Fruit fly (Drosophila melanogaster): ENCODE measurements around the gene CG42470.

The CG42470 gene

DNA sequence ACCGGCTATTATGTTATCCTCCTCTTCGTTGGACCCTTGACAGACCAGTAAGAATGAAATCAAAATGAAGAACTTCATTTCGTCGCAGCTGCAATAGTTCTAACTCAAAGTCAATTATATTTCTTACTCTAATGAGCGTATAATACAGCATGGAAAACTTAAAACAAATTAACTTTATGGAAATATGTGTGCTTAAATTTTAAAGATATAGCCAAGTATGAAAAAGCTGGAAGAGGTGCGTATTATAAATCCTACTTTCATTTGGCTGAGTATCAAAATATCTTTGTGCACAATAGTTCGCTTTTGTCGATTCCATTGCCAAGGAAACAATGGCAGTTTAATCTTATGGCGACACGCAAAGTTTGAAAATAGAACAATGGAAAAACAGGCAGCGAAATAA, 1.0 kb upstream of the CG42470 start, which contains the start of gene Sfp33A1:
Gene Sfp33A1 (minus strand): TSS at position 101 of the 400 bp plus-strand sequence.
- TF ChIP-seq CG2875 (GFP tag; optimal IDR thresholded peaks at IDR 0.05) (no peak), Ets65A (GFP tag) (peak; percentile 25)

DNA sequence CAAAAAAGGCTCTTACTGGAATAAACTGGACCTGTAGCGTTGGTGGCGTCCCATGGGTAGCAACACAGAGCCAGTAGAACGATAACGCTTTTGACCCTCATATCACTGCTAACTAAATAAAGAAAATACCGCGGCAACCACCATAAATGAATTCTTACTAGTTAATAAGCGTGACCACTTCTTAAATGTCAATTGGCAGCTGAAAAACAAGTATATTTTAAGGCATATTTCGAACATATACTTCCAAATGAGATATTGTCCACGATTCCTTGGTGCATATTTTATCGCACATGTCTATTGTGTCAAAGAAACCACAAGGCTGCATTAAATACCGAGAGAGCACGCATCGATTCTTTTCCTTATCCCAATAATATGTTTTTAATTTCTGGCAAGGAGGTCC, 567 bp upstream of the CG42470 start, which contains the start of gene CG42471:
Gene CG42471 (minus strand): TSS at position 101 of the 400 bp plus-strand sequence.
- no peak for TF ChIP-seq sima (GFP tag; optimal IDR thresholded peaks at IDR 0.05)
- no peak for TF ChIP-seq gro (GFP tag; optimal IDR thresholded peaks at IDR 0.05)
- TF ChIP-seq CG6254 (GFP tag; optimal IDR thresholded peaks at IDR 0.05) = no peak
- TF ChIP-seq CG10209 (GFP tag; optimal IDR thresholded peaks at IDR 0.05) = no peak
- TF ChIP-seq CG6654 (GFP tag; optimal IDR thresholded peaks at IDR 0.05) = no peak
- TF ChIP-seq CG12236 (GFP tag; optimal IDR thresholded peaks at IDR 0.05) = no peak
- TF ChIP-seq gcm (GFP tag; optimal IDR thresholded peaks at IDR 0.05) = no peak
- TF ChIP-seq dpn (GFP tag; optimal IDR thresholded peaks at IDR 0.05) = no peak
- no peak for TF ChIP-seq C15 (GFP tag; IDR thresholded peaks at IDR 0.05)
- no peak for TF ChIP-seq en (GFP tag; optimal IDR thresholded peaks at IDR 0.05)
- TF ChIP-seq GATAe (GFP tag; conservative IDR thresholded peaks at IDR 0.05) = no peak
- TF ChIP-seq CG5953 (GFP tag; IDR thresholded peaks at IDR 0.05) = no peak
- TF ChIP-seq Sry-β (GFP tag; optimal IDR thresholded peaks at IDR 0.05) = no peak
- no peak for TF ChIP-seq vnd (GFP tag; IDR thresholded peaks at IDR 0.05; ENCODE audit: partially characterized antibody)
- no peak for TF ChIP-seq ERR (GFP tag; optimal IDR thresholded peaks at IDR 0.05)
- TF ChIP-seq Doc3 (GFP tag; IDR thresholded peaks at IDR 0.05; ENCODE audit: partially characterized antibody) = no peak

DNA sequence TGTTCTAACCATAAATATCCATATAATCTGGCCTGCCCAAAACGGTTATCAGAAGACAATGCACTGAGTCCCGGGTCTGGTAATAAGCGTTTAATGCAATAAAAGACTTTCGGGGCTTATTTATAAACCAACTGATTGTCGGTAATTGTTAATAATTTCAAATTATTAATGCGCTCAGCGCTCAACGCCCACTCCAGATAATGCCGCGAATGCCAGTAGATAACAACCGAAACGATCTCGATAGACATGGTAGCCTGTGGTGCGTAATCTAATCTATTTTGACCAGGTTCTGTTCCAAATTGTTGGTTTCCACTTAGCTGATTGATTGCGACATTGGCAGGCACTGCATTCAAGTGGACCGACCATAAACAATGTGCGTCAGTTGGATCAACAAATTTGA, 12.8 kb downstream of the CG42470 start:
- TF ChIP-seq Dref (GFP tag; IDR thresholded peaks at IDR 0.05) (no peak), CG10543 (GFP tag; optimal IDR thresholded peaks at IDR 0.05) (peak; percentile 54), CG17568 (GFP tag; optimal IDR thresholded peaks at IDR 0.05) (no peak), pum (GFP tag; optimal IDR thresholded peaks at IDR 0.05) (no peak), chinmo (GFP tag; IDR thresholded peaks at IDR 0.05; ENCODE audit: partially characterized antibody) (0 out of 4 replicates have a peak, but pooled peaks have one; percentile 54), slp2 (GFP tag; optimal IDR thresholded peaks at IDR 0.05) (no peak), knrl (GFP tag; IDR thresholded peaks at IDR 0.05; ENCODE audit: partially characterized antibody) (no peak), lab (GFP tag; optimal IDR thresholded peaks at IDR 0.05) (peak; percentile 59), Hey (tag; optimal IDR thresholded peaks at IDR 0.05) (peak; percentile 92), bsh (GFP tag; optimal IDR thresholded peaks at IDR 0.05) (no peak), fd96Cb (tag; optimal IDR thresholded peaks at IDR 0.05) (no peak), Atf3 (GFP tag; optimal IDR thresholded peaks at IDR 0.05) (no peak), vnd (GFP tag; IDR thresholded peaks at IDR 0.05; ENCODE audit: partially characterized antibody) (peak; percentile 55; the same call in 1 of the 3 replicates), sug (tag; optimal IDR thresholded peaks at IDR 0.05) (peak; percentile 82), Stat92E (GFP tag; optimal IDR thresholded peaks at IDR 0.05) (no peak), CG7987 (GFP tag; optimal IDR thresholded peaks at IDR 0.05) (no peak), row (GFP tag; IDR thresholded peaks at IDR 0.05) (no peak), CG1647 (GFP tag; optimal IDR thresholded peaks at IDR 0.05) (no peak), CG9876 (GFP tag; optimal IDR thresholded peaks at IDR 0.05) (no peak), CG1529 (GFP tag; optimal IDR thresholded peaks at IDR 0.05) (no peak), CG34376 (GFP tag; optimal IDR thresholded peaks at IDR 0.05) (peak; percentile 77), croc (GFP tag; conservative IDR thresholded peaks at IDR 0.05) (no peak), Bdp1 (GFP tag; optimal IDR thresholded peaks at IDR 0.05) (no peak), pita (GFP tag; optimal IDR thresholded peaks at IDR 0.05) (no peak), fru (optimal IDR thresholded peaks at IDR 0.05) (no peak), salm (tag; optimal IDR thresholded peaks at IDR 0.05) (peak; percentile 57), run (tag; optimal IDR thresholded peaks at IDR 0.05) (peak; percentile 12), CG7556 (GFP tag; optimal IDR thresholded peaks at IDR 0.05) (no peak), MBD-R2 (GFP tag; IDR thresholded peaks at IDR 0.05) (no peak), CG18599 (GFP tag; optimal IDR thresholded peaks at IDR 0.05) (peak; percentile 10), nau (GFP tag; optimal IDR thresholded peaks at IDR 0.05) (no peak)

Measured in whole organism, embryonic.